Worm (Caenorhabditis elegans): Measurements from ENCODE around the gene unc-8.
"Not testable (repeated sequence)": the region's sequence is repeated elsewhere in the genome, so short reads cannot be mapped to it uniquely, and the experiment has no call there.

The unc-8 gene

ce11 chrIV:7243913-7244312 is 47.0 kb downstream of the unc-8 start, which contains the start of gene afmd-1:
Gene afmd-1 (plus strand): TSS chrIV:7244228.
- no peak for TF ChIP-seq nhr-120 (GFP tag; IDR thresholded peaks at IDR 0.05)
- no peak for TF ChIP-seq him-1 (tag; optimal IDR thresholded peaks at IDR 0.05)
- TF ChIP-seq nfyb-1 (GFP tag; IDR thresholded peaks at IDR 0.05): no peak
- TF ChIP-seq Y56A3A.18 (GFP tag; IDR thresholded peaks at IDR 0.05): no peak
- no peak for TF ChIP-seq ZK185.1 (tag; optimal IDR thresholded peaks at IDR 0.05; ENCODE audit: poor library complexity, severe bottlenecking)
- TF ChIP-seq nhr-27 (tag; optimal IDR thresholded peaks at IDR 0.05): no peak
- no peak for TF ChIP-seq egl-18 (GFP tag; IDR thresholded peaks at IDR 0.05)
- TF ChIP-seq B0035.1 (tag; optimal IDR thresholded peaks at IDR 0.05): no peak
- no peak for TF ChIP-seq mel-28 (tag; optimal IDR thresholded peaks at IDR 0.05; ENCODE audit: borderline replicate concordance)
- TF ChIP-seq ceh-27 (GFP tag; optimal IDR thresholded peaks at IDR 0.05): no peak
- no peak for TF ChIP-seq lin-54 (GFP tag; optimal IDR thresholded peaks at IDR 0.05)
- no peak for TF ChIP-seq sdz-38 (tag; optimal IDR thresholded peaks at IDR 0.05)
- no peak for TF ChIP-seq hrde-1 (tag; optimal IDR thresholded peaks at IDR 0.05; ENCODE audit: borderline replicate concordance)

- no peak for TF ChIP-seq ceh-40 (GFP tag; IDR thresholded peaks at IDR 0.05)
- TF ChIP-seq ztf-6 (GFP tag; IDR thresholded peaks at IDR 0.05): no peak
- no peak for TF ChIP-seq lag-1 (GFP tag; IDR thresholded peaks at IDR 0.05)
- TF ChIP-seq F10E7.11 (tag; optimal IDR thresholded peaks at IDR 0.05): no peak
- TF ChIP-seq gei-17 (GFP tag; optimal IDR thresholded peaks at IDR 0.05): no peak
- no peak for TF ChIP-seq sdz-38 (tag; optimal IDR thresholded peaks at IDR 0.05)
- TF ChIP-seq F49E8.2 (tag; optimal IDR thresholded peaks at IDR 0.05; ENCODE audit: insufficient read depth): no peak
- peak; percentile 44; the same call in 1 of the 2 replicates for TF ChIP-seq egrh-3 (GFP tag; IDR thresholded peaks at IDR 0.05)
- no peak for TF ChIP-seq ztf-26 (tag; optimal IDR thresholded peaks at IDR 0.05)
- no peak for TF ChIP-seq rpc-1 (optimal IDR thresholded peaks at IDR 0.05)
- TF ChIP-seq rpc-1 (tag; optimal IDR thresholded peaks at IDR 0.05): no peak
- TF ChIP-seq zfh-2 (GFP tag; conservative IDR thresholded peaks at IDR 0.05): peak; percentile 76
- no peak for TF ChIP-seq ZK185.1 (tag; optimal IDR thresholded peaks at IDR 0.05; ENCODE audit: poor library complexity, severe bottlenecking)
- no peak for TF ChIP-seq zim-3 (tag; optimal IDR thresholded peaks at IDR 0.05)
Measured at ce11 chrIV:7245592-7245991, 48.6 kb downstream of the unc-8 start.

DNA sequence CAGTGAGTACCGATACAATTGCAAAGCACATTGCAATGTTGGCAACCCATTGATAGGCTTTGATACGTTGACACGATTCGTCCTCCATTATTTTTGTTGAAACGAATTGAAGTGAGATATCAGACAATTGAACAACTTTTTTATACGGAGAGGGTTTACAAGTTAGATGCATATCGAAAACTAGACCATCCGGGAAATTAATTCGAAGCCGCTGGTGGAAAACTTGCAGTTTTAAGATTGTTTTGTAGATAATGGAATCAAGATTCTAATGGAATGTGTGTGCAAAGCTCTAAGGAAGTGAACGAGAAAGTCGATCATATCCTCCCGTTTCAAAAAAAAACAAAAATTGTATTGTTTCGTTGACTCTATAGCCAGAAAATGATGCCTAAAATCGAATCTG is 49.6 kb downstream of the unc-8 start, which contains the start of gene col-114:
Gene col-114 (minus strand): TSS at position 101 of the 400 bp plus-strand sequence.
- TF ChIP-seq rpc-1 (optimal IDR thresholded peaks at IDR 0.05) (no peak), rpc-1 (tag; optimal IDR thresholded peaks at IDR 0.05) (no peak), tlf-1 (GFP tag; optimal IDR thresholded peaks at IDR 0.05) (no peak), nfya-2 (GFP tag; IDR thresholded peaks at IDR 0.05) (no peak), F22D6.2 (tag; optimal IDR thresholded peaks at IDR 0.05) (no peak), F10E7.11 (tag; optimal IDR thresholded peaks at IDR 0.05) (no peak)

- TF ChIP-seq D2030.7 (GFP tag; IDR thresholded peaks at IDR 0.05); egl-18 (GFP tag; IDR thresholded peaks at IDR 0.05); F10E7.11 (tag; optimal IDR thresholded peaks at IDR 0.05): not testable (repeated sequence)
Measured at ce11 chrIV:7247243-7247642, 50.3 kb downstream of the unc-8 start, which contains the start of gene D2024.1. Gene D2024.1 (plus strand): TSS chrIV:7247543.

DNA sequence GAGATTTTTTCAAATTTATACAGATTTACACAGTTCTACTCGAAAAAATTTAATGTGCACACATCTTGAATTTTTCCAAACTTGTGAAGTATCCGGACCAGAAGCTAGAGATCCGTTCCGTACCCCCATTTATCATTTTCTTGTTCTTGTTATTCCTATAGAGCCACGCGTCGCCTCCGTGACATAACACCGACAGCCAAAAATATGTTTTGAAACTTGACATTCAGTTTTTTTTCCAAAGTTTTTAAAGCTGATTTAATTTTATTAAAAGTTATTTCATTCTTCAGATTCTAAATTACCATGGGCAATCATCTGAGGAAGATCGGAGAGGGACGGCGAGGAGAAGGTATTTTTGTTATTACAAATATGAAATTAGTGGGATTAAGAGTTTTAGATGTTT is 53.2 kb downstream of the unc-8 start, which contains the start of gene D2024.18:
Gene D2024.18 (plus strand): TSS at position 301 of the 400 bp plus-strand sequence.
- TF ChIP-seq ztf-26 (tag; optimal IDR thresholded peaks at IDR 0.05): no peak
- no peak for TF ChIP-seq sdz-38 (tag; optimal IDR thresholded peaks at IDR 0.05)
- TF ChIP-seq nhr-90 (tag; optimal IDR thresholded peaks at IDR 0.05): no peak
- TF ChIP-seq Y53G8AR.9 (GFP tag; conservative IDR thresholded peaks at IDR 0.05): no peak
- TF ChIP-seq F49E8.2 (tag; optimal IDR thresholded peaks at IDR 0.05; ENCODE audit: insufficient read depth): no peak
- TF ChIP-seq attf-6 (GFP tag; IDR thresholded peaks at IDR 0.05): no peak
- TF ChIP-seq T26A5.8 (tag; optimal IDR thresholded peaks at IDR 0.05): no peak
- TF ChIP-seq ceh-27 (GFP tag; optimal IDR thresholded peaks at IDR 0.05): no peak
- TF ChIP-seq C17E4.6 (GFP tag; IDR thresholded peaks at IDR 0.05): no peak
